Worm (Caenorhabditis elegans): Measurements from ENCODE around the gene C56E6.2.

C56E6.2 gene

DNA sequence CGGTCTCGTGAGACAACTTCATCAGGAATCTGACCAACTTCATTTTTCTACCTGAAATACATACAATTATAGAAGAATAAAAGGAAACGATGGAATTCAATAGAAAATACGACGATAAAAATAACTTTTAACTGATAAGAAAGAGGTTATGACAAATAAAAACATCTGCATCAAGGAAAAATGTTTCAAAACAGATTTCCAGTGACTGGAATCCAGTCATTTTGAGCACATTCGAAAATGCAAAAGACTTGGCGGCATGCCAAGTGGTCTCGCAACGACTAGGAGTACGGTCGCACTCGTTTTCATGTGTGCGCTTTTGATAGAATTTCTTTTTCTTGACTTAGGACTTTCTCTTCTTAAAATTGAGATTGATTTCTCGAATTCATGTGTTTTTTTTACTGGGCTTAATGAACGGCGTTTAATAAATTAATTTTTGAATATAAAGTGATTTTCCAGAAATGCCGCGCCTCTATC is 35.0 kb upstream of the C56E6.2 start, which contains the start of the genes snr-3 and rsp-5 (continued):
- TF ChIP-seq B0336.3 (GFP tag; IDR thresholded peaks at IDR 0.05), result no peak
- no peak for TF ChIP-seq sdz-38 (tag; optimal IDR thresholded peaks at IDR 0.05)
- TF ChIP-seq F57C9.4 (tag; optimal IDR thresholded peaks at IDR 0.05), result no peak
- no peak for TF ChIP-seq T26A5.8 (tag; optimal IDR thresholded peaks at IDR 0.05)
- TF ChIP-seq egl-44 (GFP tag; IDR thresholded peaks at IDR 0.05), result no peak
- no peak for TF ChIP-seq athp-1 (tag; optimal IDR thresholded peaks at IDR 0.05)
- TF ChIP-seq bed-1 (GFP tag; IDR thresholded peaks at IDR 0.05), result no peak
- no peak for TF ChIP-seq C06A6.2 (GFP tag; conservative IDR thresholded peaks at IDR 0.05)
- no peak for TF ChIP-seq ztf-26 (tag; optimal IDR thresholded peaks at IDR 0.05)
- TF ChIP-seq nhr-90 (tag; optimal IDR thresholded peaks at IDR 0.05), result no peak
- no peak for TF ChIP-seq F55B11.4 (tag; optimal IDR thresholded peaks at IDR 0.05; ENCODE audit: borderline replicate concordance, insufficient read depth)
- no peak for TF ChIP-seq fkh-3 (tag; optimal IDR thresholded peaks at IDR 0.05)
- no peak for TF ChIP-seq zfh-2 (GFP tag; conservative IDR thresholded peaks at IDR 0.05)
- TF ChIP-seq him-1 (tag; optimal IDR thresholded peaks at IDR 0.05), result peak; percentile 0
- no peak for TF ChIP-seq K11D2.4 (GFP tag; IDR thresholded peaks at IDR 0.05)
- TF ChIP-seq ztf-25 (GFP tag; IDR thresholded peaks at IDR 0.05), result no peak
- peak; percentile 72; the same call in 1 of the 2 replicates for TF ChIP-seq ekl-4 (GFP tag; IDR thresholded peaks at IDR 0.05)
- no peak for TF ChIP-seq let-607 (tag; optimal IDR thresholded peaks at IDR 0.05)
- TF ChIP-seq F10E7.11 (tag; optimal IDR thresholded peaks at IDR 0.05), result no peak
- no peak for TF ChIP-seq hsf-1 (GFP tag; IDR thresholded peaks at IDR 0.05)
- no peak for TF ChIP-seq Y56A3A.18 (GFP tag; IDR thresholded peaks at IDR 0.05)
- TF ChIP-seq nfya-1 (tag; optimal IDR thresholded peaks at IDR 0.05; ENCODE audit: borderline replicate concordance, insufficient read depth), result no peak
- TF ChIP-seq T07F8.4 (tag; optimal IDR thresholded peaks at IDR 0.05), result no peak
- TF ChIP-seq somi-1 (GFP tag; optimal IDR thresholded peaks at IDR 0.05), result no peak
- TF ChIP-seq F37B4.10 (GFP tag; IDR thresholded peaks at IDR 0.05), result no peak
- TF ChIP-seq ztf-6 (GFP tag; IDR thresholded peaks at IDR 0.05), result no peak
- no peak for TF ChIP-seq tbx-9 (tag; optimal IDR thresholded peaks at IDR 0.05; ENCODE audit: borderline replicate concordance)
- TF ChIP-seq atf-7 (tag; optimal IDR thresholded peaks at IDR 0.05), result no peak
- TF ChIP-seq gei-17 (GFP tag; optimal IDR thresholded peaks at IDR 0.05), result no peak
- no peak for TF ChIP-seq ztf-28 (GFP tag; IDR thresholded peaks at IDR 0.05)
- TF ChIP-seq chd-7 (tag; optimal IDR thresholded peaks at IDR 0.05), result no peak
- peak; percentile 12 for TF ChIP-seq lin-40 (tag; optimal IDR thresholded peaks at IDR 0.05)
- no peak for TF ChIP-seq Y67H2A.10 (GFP tag; conservative IDR thresholded peaks at IDR 0.05)
- no peak for TF ChIP-seq attf-5 (GFP tag; optimal IDR thresholded peaks at IDR 0.05)
- TF ChIP-seq lin-35 (GFP tag; optimal IDR thresholded peaks at IDR 0.05), result peak in 2 of 3 experiments; percentile 23 to 77
- TF ChIP-seq snpc-1.1 (tag; optimal IDR thresholded peaks at IDR 0.05; ENCODE audit: insufficient read depth), result peak; percentile 47
- no peak for TF ChIP-seq ztf-22 (GFP tag; optimal IDR thresholded peaks at IDR 0.05)
- no peak for TF ChIP-seq B0019.2 (GFP tag; conservative IDR thresholded peaks at IDR 0.05)
- no peak for TF ChIP-seq unc-62 (GFP tag; optimal IDR thresholded peaks at IDR 0.05)
- no peak for TF ChIP-seq Y79H2A.3 (GFP tag; conservative IDR thresholded peaks at IDR 0.05)
- TF ChIP-seq madf-8 (GFP tag; conservative IDR thresholded peaks at IDR 0.05), result peak; percentile 30
- TF ChIP-seq hlh-12 (tag; optimal IDR thresholded peaks at IDR 0.05), result no peak
- TF ChIP-seq F23B12.7 (tag; optimal IDR thresholded peaks at IDR 0.05; ENCODE audit: insufficient read depth), result peak; percentile 93
- no peak for TF ChIP-seq C17E4.6 (GFP tag; IDR thresholded peaks at IDR 0.05)
- no peak for TF ChIP-seq bed-2 (GFP tag; IDR thresholded peaks at IDR 0.05)
- TF ChIP-seq attf-3 (GFP tag; conservative IDR thresholded peaks at IDR 0.05), result no peak
- TF ChIP-seq mcd-1 (GFP tag; IDR thresholded peaks at IDR 0.05), result peak; percentile 74
- peak; percentile 69 for TF ChIP-seq pha-4 (tag; optimal IDR thresholded peaks at IDR 0.05)
- TF ChIP-seq lin-26 (GFP tag; IDR thresholded peaks at IDR 0.05), result no peak
